Worm (Caenorhabditis elegans) whole organism, L4 larva: ENCODE data around the gene mcm-5.
A peak's percentile ranks its signal among the peaks of the same experiment; 100 is the strongest.

Experiments
- F10B5.3 ChIP-seq: sonication (generic microtip); optimal IDR thresholded peaks from 2 replicates; lab custom pipeline; 2016; ENCODE audit warnings: mild to moderate bottlenecking, missing genetic modification characterization, missing compliant biosample characterization
- F44E2.7 ChIP-seq: fragments of 200-800 bp; sonication (Bioruptor generic); IDR thresholded peaks from 2 replicates; pipeline ENCODE4 v2.1.2; 2022; ENCODE audit warnings: missing genetic modification characterization, missing compliant biosample characterization
- Y5F2A.4 ChIP-seq: fragments of 200-800 bp; sonication (Bioruptor generic); optimal IDR thresholded peaks from 2 replicates; lab custom pipeline; 2018; ENCODE audit warnings: mild to moderate bottlenecking, missing genetic modification characterization, missing compliant biosample characterization
- Y75B8A.6 ChIP-seq: fragments of 200-800 bp; sonication (Bioruptor generic); IDR thresholded peaks from 2 replicates; pipeline ENCODE4 v1.3.6; 2022; ENCODE audit warnings: missing genetic modification reagents, missing genetic modification characterization, missing compliant biosample characterization
- aha-1 ChIP-seq: fragments of 150-350 bp; peaks from one replicate; lab custom pipeline; 2014; ENCODE audit warnings: missing biosample characterization, missing genetic modification characterization
- ama-1 ChIP-seq: fragments of 150-350 bp; optimal IDR thresholded peaks from 2 replicates; lab custom pipeline; 2014; ENCODE audit warnings: inconsistent platforms, mixed read lengths
- arid-1 ChIP-seq: fragments of 200-800 bp; sonication (Bioruptor generic); conservative IDR thresholded peaks from 2 replicates; pipeline ENCODE4 v1.3.6; 2022; ENCODE audit warnings: missing genetic modification reagents, missing genetic modification characterization, missing compliant biosample characterization
- ceh-62 ChIP-seq: sonication (generic microtip); optimal IDR thresholded peaks from 2 replicates; lab custom pipeline; 2017; ENCODE audit warnings: missing biosample characterization, missing genetic modification characterization
- ces-1 ChIP-seq: fragments of 150-350 bp; sonication (generic microtip); optimal IDR thresholded peaks from 4 replicates; lab custom pipeline; 2014; ENCODE audit warnings: missing biosample characterization, missing genetic modification reagents, missing genetic modification characterization
- daf-12 ChIP-seq: fragments of 150-350 bp; optimal IDR thresholded peaks from 2 replicates; lab custom pipeline; 2014; ENCODE audit warnings: missing biosample characterization, missing genetic modification reagents, missing genetic modification characterization
- daf-16 ChIP-seq, 3 experiments: sonication (generic microtip); optimal IDR thresholded peaks; 2 replicates each; lab custom pipeline; 2016 to 2017; ENCODE audit warnings: missing genetic modification characterization in 3 of 3, missing genetic modification reagents in 3 of 3, mild to moderate bottlenecking in 2 of 3, missing compliant biosample characterization in 2 of 3, missing biosample characterization in 1 of 3, moderate library complexity in 1 of 3
- daf-19 ChIP-seq: fragments of 200-800 bp; sonication (Bioruptor generic); conservative IDR thresholded peaks from 2 replicates; pipeline ENCODE4 v1.3.6; 2022; ENCODE audit warnings: missing genetic modification characterization, missing compliant biosample characterization
- dmd-6 ChIP-seq: fragments of 200-800 bp; sonication (Bioruptor generic); IDR thresholded peaks from 2 replicates; pipeline ENCODE4 v1.3.6; 2022; ENCODE audit warnings: missing genetic modification reagents, missing genetic modification characterization, missing compliant biosample characterization
- dmd-9 ChIP-seq: fragments of 200-800 bp; sonication (Bioruptor generic); IDR thresholded peaks from 2 replicates; pipeline ENCODE4 v1.3.6; 2022; ENCODE audit warnings: missing genetic modification reagents, missing genetic modification characterization, missing compliant biosample characterization
- dpl-1 ChIP-seq: fragments of 150-350 bp; optimal IDR thresholded peaks from 2 replicates; lab custom pipeline; 2014; ENCODE audit warnings: missing biosample characterization, missing genetic modification reagents, missing genetic modification characterization
- dve-1 ChIP-seq: sonication (generic microtip); optimal IDR thresholded peaks from 2 replicates; lab custom pipeline; 2017; ENCODE audit warnings: antibody characterized with exemption, mild to moderate bottlenecking, missing genetic modification characterization, missing compliant biosample characterization; ENCODE audit not compliant: insufficient read depth
- hif-1 ChIP-seq, 2 experiments: sonication (generic microtip); optimal IDR thresholded peaks; 2 replicates each; lab custom pipeline; 2016 to 2017; ENCODE audit warnings: missing compliant biosample characterization in 2 of 2, missing genetic modification characterization in 2 of 2, missing genetic modification reagents in 2 of 2, missing genotype in 2 of 2, mild to moderate bottlenecking in 1 of 2
- hlh-11 ChIP-seq: fragments of 200-800 bp; sonication (Bioruptor generic); optimal IDR thresholded peaks from 2 replicates; lab custom pipeline; 2018; ENCODE audit warnings: mild to moderate bottlenecking, missing genetic modification characterization, missing compliant biosample characterization
- hlh-30 ChIP-seq: sonication (generic microtip); optimal IDR thresholded peaks from 2 replicates; lab custom pipeline; 2017; ENCODE audit warnings: antibody characterized with exemption, mild to moderate bottlenecking, missing genetic modification characterization, missing compliant biosample characterization; ENCODE audit not compliant: insufficient read depth
- jun-1 ChIP-seq: fragments of 150-350 bp; optimal IDR thresholded peaks from 2 replicates; lab custom pipeline; 2014; ENCODE audit warnings: missing biosample characterization, missing genetic modification reagents, missing genetic modification characterization
- lim-7 ChIP-seq: fragments of 200-800 bp; sonication (Bioruptor generic); IDR thresholded peaks from 2 replicates; pipeline ENCODE4 v1.3.6; 2022; ENCODE audit warnings: missing genetic modification characterization, missing compliant biosample characterization
- lin-13 ChIP-seq: fragments of 150-350 bp; optimal IDR thresholded peaks from 2 replicates; lab custom pipeline; 2014; ENCODE audit warnings: missing biosample characterization, missing genetic modification reagents, missing genetic modification characterization
- lin-29 ChIP-seq: fragments of 200-800 bp; sonication (Bioruptor generic); IDR thresholded peaks from 2 replicates; pipeline ENCODE4 v1.3.6; 2022; ENCODE audit warnings: missing genetic modification reagents, missing genetic modification characterization, missing compliant biosample characterization
- lin-38 ChIP-seq: fragments of 200-800 bp; sonication (Bioruptor generic); IDR thresholded peaks from 2 replicates; pipeline ENCODE4 v1.3.6; 2022; ENCODE audit warnings: missing genetic modification reagents, missing genetic modification characterization, missing compliant biosample characterization
- mdt-29 ChIP-seq: fragments of 200-800 bp; sonication (Bioruptor generic); IDR thresholded peaks from 2 replicates; pipeline ENCODE4 v1.3.6; 2022; ENCODE audit warnings: missing genetic modification reagents, missing genetic modification characterization, missing compliant biosample characterization
- nhr-111 ChIP-seq: fragments of 200-800 bp; sonication (Bioruptor generic); optimal IDR thresholded peaks from 2 replicates; lab custom pipeline; 2018; ENCODE audit warnings: mild to moderate bottlenecking, missing genetic modification characterization, missing compliant biosample characterization
- nhr-25 ChIP-seq: sonication (generic microtip); optimal IDR thresholded peaks from 2 replicates; lab custom pipeline; 2017; ENCODE audit warnings: missing genetic modification characterization, mild to moderate bottlenecking, missing compliant biosample characterization, antibody characterized with exemption, moderate library complexity, borderline replicate concordance; ENCODE audit not compliant: insufficient read depth
- nhr-42 ChIP-seq: fragments of 200-800 bp; sonication (Bioruptor generic); IDR thresholded peaks from 2 replicates; pipeline ENCODE4 v1.3.6; 2022; ENCODE audit warnings: missing genetic modification characterization, missing compliant biosample characterization
- nhr-77 ChIP-seq: fragments of 150-350 bp; optimal IDR thresholded peaks from 2 replicates; lab custom pipeline; 2014; ENCODE audit warnings: missing biosample characterization, missing genetic modification characterization
- pqm-1 ChIP-seq: sonication (generic microtip); optimal IDR thresholded peaks from 2 replicates; lab custom pipeline; 2017; ENCODE audit warnings: missing biosample characterization, missing genetic modification characterization
- set-16 ChIP-seq: fragments of 200-800 bp; sonication (Bioruptor generic); IDR thresholded peaks from 2 replicates; pipeline ENCODE4 v1.3.6; 2022; ENCODE audit warnings: missing genetic modification reagents, missing genetic modification characterization, missing compliant biosample characterization
- skn-1 ChIP-seq: fragments of 150-350 bp; optimal IDR thresholded peaks from 2 replicates; lab custom pipeline; 2014; ENCODE audit warnings: missing biosample characterization, missing genetic modification characterization
- spr-1 ChIP-seq: sonication (generic microtip); optimal IDR thresholded peaks from 2 replicates; lab custom pipeline; 2016; ENCODE audit warnings: mild to moderate bottlenecking, missing genetic modification characterization, missing compliant biosample characterization
- spr-3 ChIP-seq: fragments of 200-800 bp; sonication (Bioruptor generic); optimal IDR thresholded peaks from 2 replicates; lab custom pipeline; 2018; ENCODE audit warnings: mild to moderate bottlenecking, missing genetic modification characterization, missing compliant biosample characterization
- tag-97 ChIP-seq: fragments of 200-800 bp; sonication (Bioruptor generic); IDR thresholded peaks from 2 replicates; pipeline ENCODE4 v1.3.6; 2022; ENCODE audit warnings: missing genetic modification characterization, missing compliant biosample characterization
- tra-1 ChIP-seq: fragments of 200-800 bp; sonication (Bioruptor generic); IDR thresholded peaks from 2 replicates; pipeline ENCODE4 v1.3.6; 2022; ENCODE audit warnings: missing genetic modification reagents, missing genetic modification characterization, missing compliant biosample characterization
- unc-130 ChIP-seq: sonication (generic microtip); optimal IDR thresholded peaks from 2 replicates; lab custom pipeline; 2016; ENCODE audit warnings: missing genetic modification reagents, missing genetic modification characterization, missing compliant biosample characterization
- unc-39 ChIP-seq: sonication (generic microtip); optimal IDR thresholded peaks from 2 replicates; lab custom pipeline; 2017; ENCODE audit warnings: missing biosample characterization, missing genetic modification characterization
- unc-62 ChIP-seq, 3 experiments: fragments of 150-350 bp in 1 of 3; sonication (generic microtip); optimal IDR thresholded peaks in 2 of 3; peaks in 1 of 3; 1 replicate in 1 of 3; 2 replicates in 2 of 3; lab custom pipeline; 2014 to 2017; ENCODE audit warnings: missing biosample characterization in 3 of 3, missing genetic modification characterization in 3 of 3, missing genetic modification reagents in 3 of 3, missing genotype in 1 of 3
- vab-7 ChIP-seq: fragments of 200-800 bp; sonication (Bioruptor generic); IDR thresholded peaks from 2 replicates; pipeline ENCODE4 v1.3.6; 2022; ENCODE audit warnings: missing genetic modification reagents, missing genetic modification characterization, missing compliant biosample characterization
- zag-1 ChIP-seq: fragments of 150-350 bp; optimal IDR thresholded peaks from 2 replicates; lab custom pipeline; 2014; ENCODE audit warnings: missing biosample characterization, missing genetic modification characterization
- zfp-3 ChIP-seq: fragments of 200-800 bp; sonication (Bioruptor generic); conservative IDR thresholded peaks from 2 replicates; pipeline ENCODE4 v1.3.6; 2022; ENCODE audit warnings: missing genetic modification reagents, missing genetic modification characterization, missing compliant biosample characterization
- ztf-11 ChIP-seq: fragments of 150-350 bp; optimal IDR thresholded peaks from 2 replicates; lab custom pipeline; 2014; ENCODE audit warnings: missing biosample characterization, missing genetic modification characterization

Gene mcm-5

ce11 chrIII:4293108-4293507, 2.0 kb upstream of the mcm-5 start, which contains the start of gene R10E4.6:
R10E4.6 (plus strand) TSS chrIII:4293408.
- TF ChIP-seq zag-1 (tag; lab: Kevin White, UChicago) (no peak), dpl-1 (GFP tag; lab: Kevin White, UChicago) (no peak), dmd-6 (no peak), ces-1 (GFP tag; lab: Kevin White, UChicago) (no peak), F10B5.3 (tag; lab: Kevin White, UChicago) (no peak), lim-7 (GFP tag; lab: Robert Waterston, UW) (no peak), spr-3 (no peak), tag-97 (GFP tag; lab: Robert Waterston, UW) (no peak), spr-1 (tag; lab: Kevin White, UChicago) (no peak), nhr-111 (GFP tag; lab: Kevin White, UChicago) (no peak), nhr-77 (tag; lab: Kevin White, UChicago) (no peak), unc-62 (GFP tag; optimal IDR thresholded peaks at IDR 0.05 in 1 of 2; lab: Kevin White, UChicago) (no peak), unc-62 (tag; optimal IDR thresholded peaks at IDR 0.05; lab: Kevin White, UChicago) (no peak), hlh-11 (tag; lab: Kevin White, UChicago) (no peak), vab-7 (GFP tag; lab: Robert Waterston, UW) (no peak), lin-29 (GFP tag; lab: Robert Waterston, UW) (no peak), pqm-1 (tag; lab: Kevin White, UChicago) (no peak), jun-1 (tag; lab: Kevin White, UChicago) (no peak)

ce11 chrIII:4289952-4290351, 1.1 kb downstream of the mcm-5 start:
- no peak for TF ChIP-seq daf-19 (GFP tag; lab: Robert Waterston, UW)
- peak in 1 of 2 experiments; percentile 91 for TF ChIP-seq unc-62 (GFP tag; optimal IDR thresholded peaks at IDR 0.05 in 1 of 2; lab: Kevin White, UChicago)
- TF ChIP-seq unc-62 (tag; optimal IDR thresholded peaks at IDR 0.05; lab: Kevin White, UChicago), result no peak

ce11 chrIII:4287379-4287778, 3.7 kb downstream of the mcm-5 start, which contains the start of gene R10E4.3:
R10E4.3 (minus strand) TSS chrIII:4287479.
- TF ChIP-seq lin-13 (GFP tag; lab: Kevin White, UChicago) (no peak), lim-7 (GFP tag; lab: Robert Waterston, UW) (no peak), Y75B8A.6 (GFP tag; lab: Robert Waterston, UW) (no peak), zfp-3 (GFP tag; lab: Robert Waterston, UW) (no peak), Y5F2A.4 (GFP tag; lab: Kevin White, UChicago) (no peak), dmd-9 (GFP tag; lab: Robert Waterston, UW) (no peak), dmd-6 (no peak), daf-12 (tag; lab: Kevin White, UChicago) (no peak), daf-16 (GFP tag; optimal IDR thresholded peaks at IDR 0.05; lab: Kevin White, UChicago) (no peak), daf-16 (tag; optimal IDR thresholded peaks at IDR 0.05; lab: Kevin White, UChicago) (no peak), ztf-11 (tag; lab: Kevin White, UChicago) (no peak), nhr-42 (GFP tag; lab: Robert Waterston, UW) (no peak), unc-39 (no peak), hlh-30 (tag; lab: Kevin White, UChicago) (no peak), skn-1 (tag; lab: Kevin White, UChicago) (no peak), mdt-29 (no peak), dve-1 (no peak)

- TF ChIP-seq zfp-3 (GFP tag; lab: Robert Waterston, UW) (no peak), hlh-30 (tag; lab: Kevin White, UChicago) (peak; percentile 96), hif-1 (tag; optimal IDR thresholded peaks at IDR 0.05; lab: Kevin White, UChicago) (peak in 1 of 2 experiments; percentile 25), dve-1 (peak; percentile 85), ama-1 (no peak), F44E2.7 (no peak), dpl-1 (GFP tag; lab: Kevin White, UChicago) (peak; percentile 56), ceh-62 (tag; lab: Kevin White, UChicago) (no peak), tra-1 (GFP tag; lab: Robert Waterston, UW) (peak; percentile 65; the same call in 1 of the 2 replicates), lin-29 (GFP tag; lab: Robert Waterston, UW) (peak; percentile 71), lin-38 (GFP tag; lab: Robert Waterston, UW) (peak; percentile 41; the same call in 1 of the 2 replicates), arid-1 (no peak), set-16 (GFP tag; lab: Robert Waterston, UW) (peak; percentile 37; the same call in 1 of the 2 replicates), aha-1 (tag; lab: Kevin White, UChicago) (peak; percentile 87), vab-7 (GFP tag; lab: Robert Waterston, UW) (no peak), nhr-25 (tag; lab: Kevin White, UChicago) (peak; percentile 80), unc-130 (no peak)
Measured at ce11 chrIII:4284732-4285165, 6.3 kb downstream of the mcm-5 start.
